Worm (Caenorhabditis elegans): ENCODE data around the gene taf-3.

ce11 chrX:16283103-16283502 lies 49.1 kb upstream of the taf-3 start, which contains the start of gene F52E10.2:
- TF ChIP-seq ztf-11 (tag; optimal IDR thresholded peaks at IDR 0.05) (no peak), F13H6.1 (tag; optimal IDR thresholded peaks at IDR 0.05) (no peak), unc-62 (GFP tag; optimal IDR thresholded peaks at IDR 0.05) (no peak), sem-4 (tag; optimal IDR thresholded peaks at IDR 0.05) (no peak), nhr-23 (tag; optimal IDR thresholded peaks at IDR 0.05) (no peak), ama-1 (optimal IDR thresholded peaks at IDR 0.05) (no peak), snpc-4 (tag; optimal IDR thresholded peaks at IDR 0.05) (no peak), ztf-1 (GFP tag; conservative IDR thresholded peaks at IDR 0.05) (no peak), skn-1 (tag; optimal IDR thresholded peaks at IDR 0.05) (no peak), unc-55 (GFP tag; optimal IDR thresholded peaks at IDR 0.05) (no peak), fos-1 (tag; optimal IDR thresholded peaks at IDR 0.05) (no peak)

Measured in whole organism, L2 larva.